Fruit fly (Drosophila melanogaster): ENCODE measurements around the gene CG3349.

dm6 chr3L:14972625-14973250, 6.7 kb upstream of the CG3349 start, which contains the start of gene Brd:
- TF ChIP-seq ey (GFP tag; optimal IDR thresholded peaks at IDR 0.05): no peak
- TF ChIP-seq psq (GFP tag; optimal IDR thresholded peaks at IDR 0.05): no peak
- TF ChIP-seq HLH106 (tag; optimal IDR thresholded peaks at IDR 0.05): no peak
- no peak for TF ChIP-seq CG9705 (GFP tag; optimal IDR thresholded peaks at IDR 0.05)
- TF ChIP-seq br (GFP tag; optimal IDR thresholded peaks at IDR 0.05): no peak
- TF ChIP-seq brk (GFP tag; optimal IDR thresholded peaks at IDR 0.05): no peak
- no peak for TF ChIP-seq h (GFP tag; optimal IDR thresholded peaks at IDR 0.05)
